Worm (Caenorhabditis elegans): ENCODE measurements around the gene dhc-4.

dhc-4 gene

DNA sequence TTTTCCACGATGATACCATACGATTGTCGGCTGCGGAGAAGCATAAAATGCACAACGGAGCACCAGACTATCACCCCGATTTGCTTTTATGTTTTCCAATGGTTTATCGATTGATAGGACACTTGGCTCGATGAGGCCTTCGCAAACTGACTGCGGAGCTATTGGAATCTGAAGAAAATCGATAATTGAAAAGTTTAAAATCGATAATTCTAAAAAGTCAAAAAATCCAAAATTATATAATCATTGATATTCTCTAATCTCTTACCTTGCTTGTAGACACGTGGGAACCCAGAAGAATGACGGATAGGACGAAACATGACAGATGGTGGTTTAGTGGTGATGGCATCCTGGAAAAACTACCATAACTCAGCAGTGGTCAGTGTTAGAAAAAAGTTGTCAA is 16.6 kb upstream of the dhc-4 start, which contains the start of gene zig-5:
Gene zig-5, minus strand, starts transcription at position 349 of the 400 bp plus-strand sequence.
- TF ChIP-seq mdl-1 (tag; optimal IDR thresholded peaks at IDR 0.05) (no peak), zip-4 (GFP tag; optimal IDR thresholded peaks at IDR 0.05) (no peak), unc-62 (GFP tag; optimal IDR thresholded peaks at IDR 0.05) (no peak), aly-2 (tag; optimal IDR thresholded peaks at IDR 0.05) (no peak), Y116A8C.19 (tag; optimal IDR thresholded peaks at IDR 0.05; ENCODE audit: borderline replicate concordance) (no peak), pax-3 (tag; optimal IDR thresholded peaks at IDR 0.05) (no peak), lin-39 (tag; optimal IDR thresholded peaks at IDR 0.05) (no peak), ceh-90 (tag; optimal IDR thresholded peaks at IDR 0.05) (no peak), blmp-1 (tag; optimal IDR thresholded peaks at IDR 0.05) (no peak), tlp-1 (tag; optimal IDR thresholded peaks at IDR 0.05) (no peak), nhr-11 (tag; optimal IDR thresholded peaks at IDR 0.05) (no peak), irx-1 (tag; optimal IDR thresholded peaks at IDR 0.05) (no peak), swsn-7 (tag; optimal IDR thresholded peaks at IDR 0.05) (no peak), nhr-12 (tag; optimal IDR thresholded peaks at IDR 0.05) (no peak), sptf-1 (tag; optimal IDR thresholded peaks at IDR 0.05) (no peak), unc-98 (GFP tag; IDR thresholded peaks at IDR 0.05) (no peak), pag-3 (tag; optimal IDR thresholded peaks at IDR 0.05; ENCODE audit: borderline replicate concordance, insufficient read depth) (no peak)

DNA sequence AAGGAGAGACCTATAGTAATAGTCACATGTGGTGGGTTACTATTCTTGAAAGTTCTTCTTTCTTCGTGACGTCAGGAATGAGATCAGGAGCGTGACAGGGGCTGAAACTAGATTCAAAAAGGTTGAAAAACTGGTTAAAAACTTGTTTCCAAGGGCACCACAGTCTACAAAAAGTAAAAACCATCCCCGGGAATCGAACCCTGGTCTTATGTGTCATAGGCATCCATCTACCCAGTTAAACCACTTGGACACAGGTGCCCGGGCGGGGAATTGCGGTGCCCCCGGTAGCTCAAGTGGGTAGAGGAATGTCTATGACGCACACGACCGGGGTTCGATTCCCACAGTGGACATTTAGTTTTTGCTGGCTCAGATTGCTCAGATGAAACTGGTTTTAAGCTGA is 12.5 kb upstream of the dhc-4 start:
- TF ChIP-seq nhr-71 (tag; optimal IDR thresholded peaks at IDR 0.05) (peak; percentile 4), nhr-85 (tag) (peak; percentile 59), nhr-76 (tag; optimal IDR thresholded peaks at IDR 0.05) (no peak)

DNA sequence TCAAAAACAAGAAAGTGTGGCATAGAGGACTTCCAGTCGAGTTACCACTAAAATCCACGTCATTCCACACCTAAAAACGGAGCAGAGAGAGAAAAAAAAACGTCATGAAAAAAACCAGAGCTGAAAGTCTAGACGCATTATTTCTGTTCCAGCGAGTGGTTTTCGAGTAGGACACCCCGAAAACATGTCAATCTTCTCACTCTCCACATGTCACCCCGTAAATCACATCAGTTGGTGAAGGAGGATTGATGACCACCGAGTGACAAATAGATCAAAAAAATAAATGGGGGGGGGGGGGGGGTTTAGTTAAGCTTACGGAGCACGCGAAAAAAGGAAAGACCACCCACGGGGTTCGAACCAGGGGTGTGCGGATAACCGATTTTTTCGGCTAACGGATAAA is 12.0 kb upstream of the dhc-4 start:
- TF ChIP-seq nhr-12 (tag; optimal IDR thresholded peaks at IDR 0.05) (no peak), C34B4.2 (tag; optimal IDR thresholded peaks at IDR 0.05) (no peak), jun-1 (tag; optimal IDR thresholded peaks at IDR 0.05) (no peak), dsc-1 (tag; optimal IDR thresholded peaks at IDR 0.05) (no peak), nhr-90 (tag; optimal IDR thresholded peaks at IDR 0.05; ENCODE audit: poor library complexity) (no peak)

DNA sequence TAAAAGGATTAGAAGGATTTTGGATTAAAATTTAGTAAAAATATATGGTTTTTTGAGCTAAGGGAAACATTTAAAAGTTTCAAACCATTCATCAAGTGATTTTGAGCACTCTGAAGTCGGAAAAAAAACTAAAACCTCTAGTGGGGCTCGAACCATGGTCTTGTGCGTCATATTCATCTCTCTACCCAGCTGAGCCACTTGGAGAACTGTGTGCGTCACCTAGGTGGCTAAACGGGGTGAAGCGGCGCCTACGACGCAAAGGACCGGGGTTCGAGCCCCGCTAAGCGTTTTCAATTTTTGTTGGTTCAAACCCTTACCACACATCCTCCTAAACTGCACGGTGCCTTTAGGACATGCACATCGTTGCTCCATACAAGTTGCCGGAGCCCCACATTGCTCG is 9.4 kb upstream of the dhc-4 start:
- TF ChIP-seq grh-1 (GFP tag; IDR thresholded peaks at IDR 0.05) (0 out of 2 replicates have a peak, but pooled peaks have one; percentile 22), pax-3 (tag; optimal IDR thresholded peaks at IDR 0.05) (no peak), efl-1 (optimal IDR thresholded peaks at IDR 0.05) (no peak), efl-1 (GFP tag; optimal IDR thresholded peaks at IDR 0.05 in 1 of 2) (peak in 1 of 2 experiments; percentile 54)

DNA sequence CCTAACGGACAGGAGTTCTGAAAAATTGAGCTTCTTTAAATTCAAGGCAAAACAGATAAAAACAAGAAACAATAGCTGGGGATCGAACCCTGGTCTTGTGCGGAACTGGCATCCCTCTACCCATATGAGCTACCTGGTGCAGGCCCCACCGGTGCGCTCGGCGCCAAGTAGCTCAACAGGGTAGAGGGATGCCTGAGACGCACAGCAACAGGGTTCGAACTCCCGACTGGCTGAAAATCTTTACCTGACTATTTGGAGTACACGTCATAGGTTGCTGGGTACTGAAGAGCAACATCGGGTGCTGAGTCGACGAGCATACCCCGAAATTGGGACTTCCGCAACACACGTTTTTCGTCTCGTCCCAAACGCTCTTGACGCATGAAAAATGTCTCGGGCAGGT is 6.8 kb upstream of the dhc-4 start:
- TF ChIP-seq elt-3 (tag; optimal IDR thresholded peaks at IDR 0.05) = no peak

DNA sequence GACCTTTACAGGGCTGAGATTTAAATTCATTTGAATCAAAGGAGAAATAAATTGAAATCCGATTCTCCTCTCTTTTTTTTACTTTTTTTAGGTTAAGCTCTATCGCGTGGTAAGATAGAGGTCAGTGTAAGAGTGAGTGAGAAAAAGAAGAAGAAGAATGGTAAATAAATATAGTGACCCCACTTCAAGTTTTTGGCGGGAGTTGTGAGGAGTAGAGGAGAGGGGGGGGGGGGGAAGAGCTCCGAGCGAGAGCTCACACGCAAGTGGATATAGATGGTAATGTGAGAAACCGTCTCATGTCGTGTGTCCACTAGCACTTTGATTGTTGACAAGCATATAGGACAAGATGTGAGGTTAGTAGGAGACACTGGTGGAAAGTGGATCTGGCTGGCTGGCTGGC is 2.7 kb upstream of the dhc-4 start, which contains the start of gene W05B2.2:
Gene W05B2.2, minus strand, starts transcription at position 101 of the 400 bp plus-strand sequence.
- TF ChIP-seq swsn-7 (tag; optimal IDR thresholded peaks at IDR 0.05) (no peak), jun-1 (tag; optimal IDR thresholded peaks at IDR 0.05) (no peak), ets-5 (GFP tag; IDR thresholded peaks at IDR 0.05) (no peak), fkh-4 (tag; optimal IDR thresholded peaks at IDR 0.05; ENCODE audit: borderline replicate concordance) (no peak), dsc-1 (tag; optimal IDR thresholded peaks at IDR 0.05) (no peak), elt-3 (tag; optimal IDR thresholded peaks at IDR 0.05) (no peak), fos-1 (tag; optimal IDR thresholded peaks at IDR 0.05) (no peak), nhr-71 (tag; optimal IDR thresholded peaks at IDR 0.05) (no peak), snpc-4 (tag; optimal IDR thresholded peaks at IDR 0.05) (no peak), pag-3 (tag; optimal IDR thresholded peaks at IDR 0.05; ENCODE audit: borderline replicate concordance, insufficient read depth) (no peak), unc-130 (tag; optimal IDR thresholded peaks at IDR 0.05) (no peak), nhr-84 (tag; optimal IDR thresholded peaks at IDR 0.05) (no peak), nhr-90 (tag; optimal IDR thresholded peaks at IDR 0.05; ENCODE audit: poor library complexity) (no peak), tlp-1 (tag; optimal IDR thresholded peaks at IDR 0.05) (no peak), xbp-1 (tag; optimal IDR thresholded peaks at IDR 0.05) (no peak), nhr-12 (tag; optimal IDR thresholded peaks at IDR 0.05) (no peak), egl-13 (tag; optimal IDR thresholded peaks at IDR 0.05) (no peak), nhr-28 (tag; optimal IDR thresholded peaks at IDR 0.05) (no peak)
